Fruit fly (Drosophila melanogaster): ENCODE measurements around the gene CG18094.

CG18094 gene

DNA sequence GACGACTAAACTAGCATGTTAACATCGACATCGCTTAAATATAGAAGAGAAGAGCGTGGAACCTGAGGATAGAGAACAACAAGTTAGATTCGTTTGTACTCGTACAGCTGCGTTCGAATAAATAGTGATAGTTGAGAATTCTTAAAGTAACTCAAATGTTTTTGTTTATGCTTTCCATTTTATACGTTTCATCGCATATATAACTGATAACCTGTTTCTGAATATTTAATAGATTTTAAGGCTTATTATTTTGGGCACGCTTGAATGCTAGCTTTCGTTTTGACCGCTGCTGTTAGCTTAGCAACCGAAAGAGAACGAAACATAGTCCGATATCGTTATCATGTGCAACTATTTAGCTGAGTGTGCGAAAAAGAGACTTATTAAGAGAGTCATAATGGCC is 38.2 kb downstream of the CG18094 start (continued):
- TF ChIP-seq CG2116 (GFP tag; optimal IDR thresholded peaks at IDR 0.05) (peak; percentile 70), D19B (GFP tag; optimal IDR thresholded peaks at IDR 0.05) (peak; percentile 93), ase (GFP tag; IDR thresholded peaks at IDR 0.05) (peak; percentile 93), CG2120 (GFP tag; optimal IDR thresholded peaks at IDR 0.05) (peak; percentile 99), bsh (GFP tag; optimal IDR thresholded peaks at IDR 0.05) (peak; percentile 88 to 96), wek (GFP tag; optimal IDR thresholded peaks at IDR 0.05) (peak; percentile 61), slbo (GFP tag; IDR thresholded peaks at IDR 0.05) (peak; percentile 99), ewg (GFP tag; optimal IDR thresholded peaks at IDR 0.05) (peak; percentile 74), CG7556 (GFP tag; optimal IDR thresholded peaks at IDR 0.05) (peak; percentile 95), NC2α (GFP tag; optimal IDR thresholded peaks at IDR 0.05) (peak; percentile 76), Rx (GFP tag; IDR thresholded peaks at IDR 0.05) (peak; percentile 88), sim (GFP tag; IDR thresholded peaks at IDR 0.05) (peak; percentile 55; the same call in 1 of the 2 replicates), pzg (GFP tag; optimal IDR thresholded peaks at IDR 0.05) (peak; percentile 33), CG17912 (GFP tag; optimal IDR thresholded peaks at IDR 0.05) (peak; percentile 25), Nf-YC (tag; optimal IDR thresholded peaks at IDR 0.05) (peak; percentile 80), CG14965 (GFP tag; optimal IDR thresholded peaks at IDR 0.05; ENCODE audit: borderline replicate concordance) (peak; percentile 75), CG6854 (GFP tag; optimal IDR thresholded peaks at IDR 0.05) (peak; percentile 96), Hmx (GFP tag; optimal IDR thresholded peaks at IDR 0.05) (peak; percentile 90), ara (GFP tag; IDR thresholded peaks at IDR 0.05) (peak; percentile 90), CG10654 (GFP tag; optimal IDR thresholded peaks at IDR 0.05) (peak; percentile 85), inv (GFP tag; IDR thresholded peaks at IDR 0.05; ENCODE audit: partially characterized antibody) (no peak), CG7357 (GFP tag; IDR thresholded peaks at IDR 0.05) (peak; percentile 88), CG9797 (GFP tag; optimal IDR thresholded peaks at IDR 0.05) (no peak), CG5245 (GFP tag; optimal IDR thresholded peaks at IDR 0.05) (peak; percentile 87), croc (GFP tag; conservative IDR thresholded peaks at IDR 0.05) (peak; percentile 63; the same call in 2 of the 3 replicates), dan (GFP tag; IDR thresholded peaks at IDR 0.05) (no peak), kni (GFP tag; optimal IDR thresholded peaks at IDR 0.05) (no peak), insv (GFP tag; optimal IDR thresholded peaks at IDR 0.05) (peak; percentile 11 to 38), gce (GFP tag; IDR thresholded peaks at IDR 0.05) (peak; percentile 77; the same call in 1 of the 3 replicates), zen (tag; optimal IDR thresholded peaks at IDR 0.05) (peak; percentile 78), lola (GFP tag; optimal IDR thresholded peaks at IDR 0.05) (peak in 1 of 3 experiments; percentile 53), ttk (GFP tag; IDR thresholded peaks at IDR 0.05) (peak; percentile 84), Ada2b (GFP tag; IDR thresholded peaks at IDR 0.05) (peak; percentile 97), Optix (GFP tag; IDR thresholded peaks at IDR 0.05) (peak; percentile 82), Hand (GFP tag; optimal IDR thresholded peaks at IDR 0.05) (peak; percentile 96), CG10959 (GFP tag; IDR thresholded peaks at IDR 0.05) (peak; percentile 72), ssp (GFP tag; IDR thresholded peaks at IDR 0.05) (peak; percentile 83), lbe (GFP tag; optimal IDR thresholded peaks at IDR 0.05) (peak; percentile 75), gt (GFP tag; IDR thresholded peaks at IDR 0.05) (peak; percentile 65), CG7987 (GFP tag; optimal IDR thresholded peaks at IDR 0.05) (peak; percentile 91), Hsf (GFP tag; optimal IDR thresholded peaks at IDR 0.05) (peak; percentile 97), ERR (GFP tag; optimal IDR thresholded peaks at IDR 0.05) (peak; percentile 96), CG6683 (GFP tag; optimal IDR thresholded peaks at IDR 0.05) (peak; percentile 93), CG4707 (GFP tag; optimal IDR thresholded peaks at IDR 0.05) (peak; percentile 58), D19A (tag; optimal IDR thresholded peaks at IDR 0.05) (peak; percentile 84), lab (GFP tag; optimal IDR thresholded peaks at IDR 0.05) (peak; percentile 99), CG9437 (GFP tag; optimal IDR thresholded peaks at IDR 0.05) (peak; percentile 85), CG3163 (GFP tag; optimal IDR thresholded peaks at IDR 0.05) (peak; percentile 97), CG8290 (GFP tag; optimal IDR thresholded peaks at IDR 0.05) (peak; percentile 24), CG8290 (tag; optimal IDR thresholded peaks at IDR 0.05) (peak in 1 of 2 experiments; percentile 97), sqz (GFP tag; optimal IDR thresholded peaks at IDR 0.05) (no peak)
